Worm (Caenorhabditis elegans) whole organism, early embryonic: Measurements from ENCODE around the gene C50A2.7.

Source experiments
- B0310.2 ChIP-seq: sonication (generic microtip); optimal IDR thresholded peaks from 2 replicates; lab custom pipeline; 2016; ENCODE audit warnings: mild to moderate bottlenecking, missing genetic modification characterization, missing compliant biosample characterization
- F13C5.2 ChIP-seq: sonication (generic microtip); optimal IDR thresholded peaks from 2 replicates; lab custom pipeline; 2017; ENCODE audit warnings: mild to moderate bottlenecking, missing genetic modification characterization, inconsistent platforms, missing compliant biosample characterization
- aly-1 ChIP-seq: sonication (generic microtip); optimal IDR thresholded peaks from 2 replicates; lab custom pipeline; 2016; ENCODE audit warnings: missing genetic modification characterization, missing compliant biosample characterization
- ama-1 ChIP-seq: fragments of 150-350 bp; optimal IDR thresholded peaks from 2 replicates; lab custom pipeline; 2014
- ceh-13 ChIP-seq: fragments of 200-800 bp; sonication (Bioruptor generic); optimal IDR thresholded peaks from 2 replicates; lab custom pipeline; 2018; ENCODE audit warnings: mild to moderate bottlenecking, missing genetic modification characterization, missing compliant biosample characterization
- ceh-36 ChIP-seq: sonication (generic microtip); optimal IDR thresholded peaks from 2 replicates; lab custom pipeline; 2016; ENCODE audit warnings: missing genetic modification characterization, inconsistent platforms, missing compliant biosample characterization
- ets-7 ChIP-seq: sonication (generic microtip); optimal IDR thresholded peaks from 2 replicates; lab custom pipeline; 2016; ENCODE audit warnings: missing genotype, missing genetic modification characterization, missing compliant biosample characterization
- flt-1 ChIP-seq: fragments of 200-800 bp; sonication (Bioruptor generic); IDR thresholded peaks from 2 replicates; pipeline ENCODE4 v1.3.6; 2022; ENCODE audit warnings: missing genetic modification characterization, missing compliant biosample characterization
- hmbx-1 ChIP-seq: sonication (generic microtip); optimal IDR thresholded peaks from 2 replicates; lab custom pipeline; 2016; ENCODE audit warnings: mild to moderate bottlenecking, missing genetic modification characterization, missing compliant biosample characterization
- hmg-4 ChIP-seq: fragments of 200-800 bp; sonication (Bioruptor generic); optimal IDR thresholded peaks from 2 replicates; lab custom pipeline; 2018; ENCODE audit warnings: mild to moderate bottlenecking, missing genetic modification characterization, missing compliant biosample characterization
- hnd-1 ChIP-seq: sonication (generic microtip); optimal IDR thresholded peaks from 2 replicates; lab custom pipeline; 2016; ENCODE audit warnings: missing genetic modification characterization, missing compliant biosample characterization
- pes-1 ChIP-seq: fragments of 200-800 bp; sonication (Bioruptor generic); IDR thresholded peaks from 2 replicates; pipeline ENCODE4 v1.3.6; 2022; ENCODE audit warnings: missing genetic modification reagents, missing genetic modification characterization, missing compliant biosample characterization
- scrt-1 ChIP-seq: fragments of 200-800 bp; sonication (Bioruptor generic); IDR thresholded peaks from 2 replicates; pipeline ENCODE4 v1.3.6; 2022; ENCODE audit warnings: missing genetic modification characterization, missing compliant biosample characterization
- sea-1 ChIP-seq: fragments of 200-800 bp; sonication (Bioruptor generic); conservative IDR thresholded peaks from 2 replicates; pipeline ENCODE4 v1.3.6; 2022; ENCODE audit warnings: missing genetic modification characterization, missing compliant biosample characterization
- tbx-11 ChIP-seq: fragments of 200-800 bp; sonication (Bioruptor generic); IDR thresholded peaks from 2 replicates; pipeline ENCODE4 v1.3.6; 2022; ENCODE audit warnings: missing genetic modification characterization, missing compliant biosample characterization
- tbx-37 ChIP-seq: fragments of 200-800 bp; sonication (Bioruptor generic); conservative IDR thresholded peaks from 2 replicates; pipeline ENCODE4 v1.3.6; 2022; ENCODE audit warnings: missing genetic modification reagents, missing genetic modification characterization, missing compliant biosample characterization
- tra-4 ChIP-seq: sonication (generic microtip); optimal IDR thresholded peaks from 2 replicates; lab custom pipeline; 2017; ENCODE audit warnings: missing genetic modification characterization, missing compliant biosample characterization

C50A2.7 gene

DNA sequence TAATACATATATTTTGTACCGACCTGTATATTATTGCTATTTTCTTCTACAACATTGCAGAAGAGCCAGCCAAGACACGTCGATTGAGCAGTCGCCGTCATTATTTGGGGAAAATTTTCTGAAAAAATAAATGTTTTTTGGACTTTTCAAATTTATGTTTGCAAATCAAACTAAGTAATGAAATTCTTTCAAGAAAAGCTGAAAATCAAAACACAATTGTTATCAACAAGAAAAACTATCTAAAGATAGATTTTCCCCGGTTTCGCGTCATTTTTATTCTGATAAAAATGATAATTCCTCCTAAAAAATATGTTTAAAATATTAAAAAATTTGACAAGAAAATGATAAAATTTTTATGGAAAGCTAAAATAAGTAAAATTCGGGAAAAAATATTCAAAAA lies 5.3 kb upstream of the C50A2.7 start, which contains the start of gene C50A2.3:
Gene C50A2.3, minus strand, starts transcription at position 101 of the 400 bp plus-strand sequence.
- TF ChIP-seq tra-4 (no peak), hnd-1 (tag; lab: Kevin White, UChicago) (no peak), flt-1 (GFP tag; lab: Robert Waterston, UW) (no peak), aly-1 (tag; lab: Kevin White, UChicago) (no peak), hmg-4 (GFP tag; lab: Kevin White, UChicago) (no peak), sea-1 (GFP tag; lab: Robert Waterston, UW) (no peak), ama-1 (lab: Kevin White, UChicago) (no peak), hmbx-1 (tag; lab: Kevin White, UChicago) (no peak), tbx-11 (GFP tag; lab: Robert Waterston, UW) (no peak), pes-1 (GFP tag; lab: Robert Waterston, UW) (no peak), ets-7 (tag; lab: Kevin White, UChicago) (no peak), F13C5.2 (tag; lab: Kevin White, UChicago) (no peak), scrt-1 (GFP tag; lab: Robert Waterston, UW) (no peak), tbx-37 (GFP tag; lab: Robert Waterston, UW) (no peak), ceh-13 (GFP tag; lab: Kevin White, UChicago) (no peak)

DNA sequence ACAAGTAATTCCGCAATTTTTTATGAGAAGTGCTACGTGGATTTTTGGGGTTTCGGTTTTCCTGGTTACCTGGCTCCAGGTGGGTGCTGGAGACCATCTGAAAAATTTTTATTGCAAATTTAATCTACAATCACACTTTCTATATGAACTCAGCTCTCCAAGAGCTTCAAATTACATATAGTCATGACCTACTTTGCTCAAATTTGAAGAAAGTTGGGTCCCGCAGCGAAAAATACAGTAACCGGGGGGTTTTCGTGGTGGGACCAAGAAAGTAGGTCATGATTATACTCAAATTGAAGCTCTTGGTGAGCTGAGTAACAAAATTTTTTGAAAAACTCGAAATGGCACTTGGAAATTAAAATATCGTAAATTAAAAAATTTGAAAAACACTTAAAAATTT lies 2.8 kb upstream of the C50A2.7 start, which contains the start of gene ets-8:
Gene ets-8, minus strand, starts transcription at position 101 of the 400 bp plus-strand sequence.
- TF ChIP-seq tbx-37 (GFP tag; lab: Robert Waterston, UW), result no peak
- no peak for TF ChIP-seq scrt-1 (GFP tag; lab: Robert Waterston, UW)
- no peak for TF ChIP-seq ceh-36 (tag; lab: Kevin White, UChicago)
- no peak for TF ChIP-seq ama-1 (lab: Kevin White, UChicago)
- no peak for TF ChIP-seq sea-1 (GFP tag; lab: Robert Waterston, UW)
- no peak for TF ChIP-seq B0310.2 (tag; lab: Kevin White, UChicago)
- no peak for TF ChIP-seq tra-4
- no peak for TF ChIP-seq aly-1 (tag; lab: Kevin White, UChicago)

- no peak for TF ChIP-seq tbx-11 (GFP tag; lab: Robert Waterston, UW)
- no peak for TF ChIP-seq hmbx-1 (tag; lab: Kevin White, UChicago)
- TF ChIP-seq sea-1 (GFP tag; lab: Robert Waterston, UW), result no peak
- TF ChIP-seq hmg-4 (GFP tag; lab: Kevin White, UChicago), result no peak
- TF ChIP-seq B0310.2 (tag; lab: Kevin White, UChicago), result no peak
- no peak for TF ChIP-seq aly-1 (tag; lab: Kevin White, UChicago)
- TF ChIP-seq F13C5.2 (tag; lab: Kevin White, UChicago), result no peak
- TF ChIP-seq pes-1 (GFP tag; lab: Robert Waterston, UW), result no peak
- no peak for TF ChIP-seq ets-7 (tag; lab: Kevin White, UChicago)
- no peak for TF ChIP-seq ama-1 (lab: Kevin White, UChicago)
- TF ChIP-seq scrt-1 (GFP tag; lab: Robert Waterston, UW), result no peak
- no peak for TF ChIP-seq flt-1 (GFP tag; lab: Robert Waterston, UW)
- TF ChIP-seq ceh-36 (tag; lab: Kevin White, UChicago), result no peak
- TF ChIP-seq hnd-1 (tag; lab: Kevin White, UChicago), result no peak
- TF ChIP-seq tra-4, result no peak
- no peak for TF ChIP-seq ceh-13 (GFP tag; lab: Kevin White, UChicago)
- no peak for TF ChIP-seq tbx-37 (GFP tag; lab: Robert Waterston, UW)
Observed at ce11 chrIV:1167352-1167751, 4.1 kb downstream of the C50A2.7 start.

ce11 chrIV:1168311-1168965 lies 5.2 kb downstream of the C50A2.7 start:
- TF ChIP-seq flt-1 (GFP tag; lab: Robert Waterston, UW), result no peak
- no peak for TF ChIP-seq B0310.2 (tag; lab: Kevin White, UChicago)
- peak; percentile 36 for TF ChIP-seq F13C5.2 (tag; lab: Kevin White, UChicago)
- TF ChIP-seq hnd-1 (tag; lab: Kevin White, UChicago), result no peak
- no peak for TF ChIP-seq sea-1 (GFP tag; lab: Robert Waterston, UW)
- no peak for TF ChIP-seq tra-4
- TF ChIP-seq scrt-1 (GFP tag; lab: Robert Waterston, UW), result no peak
- TF ChIP-seq tbx-11 (GFP tag; lab: Robert Waterston, UW), result no peak
- TF ChIP-seq ceh-36 (tag; lab: Kevin White, UChicago), result no peak

ce11 chrIV:1170408-1170807 lies 7.2 kb downstream of the C50A2.7 start, which contains the start of gene cec-2:
cec-2 (plus strand) TSS chrIV:1170708.
- TF ChIP-seq B0310.2 (tag; lab: Kevin White, UChicago), result no peak
- TF ChIP-seq tbx-37 (GFP tag; lab: Robert Waterston, UW), result no peak
- no peak for TF ChIP-seq hnd-1 (tag; lab: Kevin White, UChicago)
- TF ChIP-seq ceh-36 (tag; lab: Kevin White, UChicago), result no peak

ce11 chrIV:1174411-1174810 lies 11.2 kb downstream of the C50A2.7 start:
- TF ChIP-seq flt-1 (GFP tag; lab: Robert Waterston, UW), result no peak

ce11 chrIV:1176613-1177012 lies 13.4 kb downstream of the C50A2.7 start:
- TF ChIP-seq ama-1 (lab: Kevin White, UChicago), result no peak
- TF ChIP-seq B0310.2 (tag; lab: Kevin White, UChicago), result no peak
- no peak for TF ChIP-seq tra-4
- no peak for TF ChIP-seq scrt-1 (GFP tag; lab: Robert Waterston, UW)
- no peak for TF ChIP-seq flt-1 (GFP tag; lab: Robert Waterston, UW)
